Worm (Caenorhabditis elegans): ENCODE data around the gene gst-28.

- no peak for TF ChIP-seq W03F9.2 (tag; optimal IDR thresholded peaks at IDR 0.05)
- TF ChIP-seq him-1 (tag; optimal IDR thresholded peaks at IDR 0.05), result no peak
These were observed 36.9 kb upstream of the gst-28 start for ce11 chrII:15204069-15204850.
